Worm (Caenorhabditis elegans) whole organism, L3 larva: ENCODE measurements around the gene F46F5.15.

Experiments used
- ZK546.5 ChIP-seq: sonication (generic microtip); optimal IDR thresholded peaks from 2 replicates; lab custom pipeline; 2017; ENCODE audit warnings: missing biosample characterization, missing genetic modification characterization
- ama-1 ChIP-seq: fragments of 150-350 bp; optimal IDR thresholded peaks from 2 replicates; lab custom pipeline; 2018
- lin-39 ChIP-seq: fragments of 150-350 bp; optimal IDR thresholded peaks from 2 replicates; lab custom pipeline; 2018; ENCODE audit warnings: missing biosample characterization, missing genetic modification reagents, missing genetic modification characterization
- nhr-67 ChIP-seq: fragments of 150-350 bp; optimal IDR thresholded peaks from 2 replicates; lab custom pipeline; 2014; ENCODE audit warnings: missing biosample characterization, missing genetic modification characterization
- nhr-76 ChIP-seq: fragments of 150-350 bp; sonication (generic microtip); optimal IDR thresholded peaks from 5 replicates; lab custom pipeline; 2014; ENCODE audit warnings: missing biosample characterization, missing genetic modification characterization
- snpc-4 ChIP-seq: fragments of 150-350 bp; optimal IDR thresholded peaks from 2 replicates; lab custom pipeline; 2014; ENCODE audit warnings: missing biosample characterization, missing genetic modification characterization
- zag-1 ChIP-seq: fragments of 150-350 bp; optimal IDR thresholded peaks from 2 replicates; lab custom pipeline; 2014; ENCODE audit warnings: missing biosample characterization, missing genetic modification characterization

DNA sequence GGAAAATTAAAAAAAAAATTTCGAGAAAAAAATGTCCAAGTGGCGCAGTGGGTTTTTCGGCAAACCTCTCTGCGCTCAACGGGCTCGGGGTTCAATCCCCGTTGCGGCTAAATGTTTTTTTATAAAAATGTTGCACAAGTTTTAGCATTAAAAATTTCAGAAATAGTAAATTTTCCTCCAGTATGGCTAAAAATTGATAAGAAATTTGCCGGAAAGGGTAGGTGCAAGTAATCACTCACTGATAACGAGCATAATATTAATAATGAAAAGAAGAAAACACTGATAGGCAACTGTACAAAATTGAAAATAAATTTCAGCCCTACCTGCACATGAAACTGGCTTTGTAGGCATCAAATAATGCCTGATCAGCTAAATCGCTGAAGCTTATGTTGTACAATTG is 23.9 kb upstream of the F46F5.15 start:
- TF ChIP-seq lin-39 (tag; lab: Kevin White, UChicago), result no peak
- TF ChIP-seq snpc-4 (tag; lab: Kevin White, UChicago), result no peak
- no peak for TF ChIP-seq nhr-76
- TF ChIP-seq ama-1 (lab: Kevin White, UChicago), result no peak
- TF ChIP-seq zag-1, result no peak
- TF ChIP-seq ZK546.5 (tag; lab: Kevin White, UChicago), result no peak
- no peak for TF ChIP-seq nhr-67 (tag; lab: Kevin White, UChicago)
